Fruit fly (Drosophila melanogaster) whole organism, embryonic: Measurements from ENCODE around the gene Z600.

Experiments
- CG10147 ChIP-seq: fragments of 200-800 bp; sonication (Bioruptor generic); optimal IDR thresholded peaks from 2 replicates; lab custom pipeline; 2019; ENCODE audit warnings: missing biosample characterization, mild to moderate bottlenecking, missing genetic modification characterization, moderate library complexity
- CG10209 ChIP-seq: fragments of 200-800 bp; sonication (Bioruptor generic); optimal IDR thresholded peaks from 3 replicates; lab custom pipeline; 2017; ENCODE audit warnings: missing biosample characterization, mild to moderate bottlenecking, missing genetic modification characterization, missing genetic modification reagents
- CG10543 ChIP-seq: fragments of 200-800 bp; sonication (Bioruptor generic); optimal IDR thresholded peaks from 3 replicates; lab custom pipeline; 2017; ENCODE audit warnings: missing biosample characterization, mild to moderate bottlenecking, missing genetic modification characterization, moderate library complexity
- CG10654 ChIP-seq: fragments of 200-800 bp; sonication (Bioruptor generic); optimal IDR thresholded peaks from 2 replicates; lab custom pipeline; 2016; ENCODE audit warnings: missing biosample characterization, missing genetic modification characterization
- CG11093 ChIP-seq: fragments of 200-800 bp; sonication (Bioruptor generic); IDR thresholded peaks from 3 replicates; pipeline ENCODE4 v1.3.6; 2022; ENCODE audit warnings: missing biosample characterization, missing genetic modification characterization
- CG12659 ChIP-seq: fragments of 200-800 bp; sonication (Bioruptor generic); optimal IDR thresholded peaks from 3 replicates; lab custom pipeline; 2017; ENCODE audit warnings: mild to moderate bottlenecking, missing biosample characterization, missing genetic modification reagents, missing genetic modification characterization
- CG14014 ChIP-seq: fragments of 200-800 bp; sonication (Bioruptor generic); IDR thresholded peaks from 2 replicates; pipeline ENCODE4 v1.3.6; 2022; ENCODE audit warnings: missing biosample characterization, missing genetic modification characterization
- CG15601 ChIP-seq: fragments of 200-800 bp; sonication (Bioruptor generic); optimal IDR thresholded peaks from 3 replicates; lab custom pipeline; 2019; ENCODE audit warnings: missing biosample characterization, mild to moderate bottlenecking, missing genetic modification characterization, moderate library complexity
- CG17802 ChIP-seq: fragments of 200-800 bp; sonication (Bioruptor generic); optimal IDR thresholded peaks from 2 replicates; lab custom pipeline; 2018; ENCODE audit warnings: missing biosample characterization, mild to moderate bottlenecking, missing genetic modification characterization, moderate library complexity
- CG18262 ChIP-seq: fragments of 200-800 bp; optimal IDR thresholded peaks from 3 replicates; lab custom pipeline; 2019; ENCODE audit warnings: missing biosample characterization, mild to moderate bottlenecking, missing genetic modification characterization, moderate library complexity
- CG2120 ChIP-seq: fragments of 200-800 bp; sonication (Bioruptor generic); optimal IDR thresholded peaks from 3 replicates; lab custom pipeline; 2016; ENCODE audit warnings: missing biosample characterization, missing genetic modification characterization
- CG30020 ChIP-seq: fragments of 200-800 bp; optimal IDR thresholded peaks from 2 replicates; lab custom pipeline; 2019; ENCODE audit warnings: missing biosample characterization, mild to moderate bottlenecking, missing genetic modification characterization, moderate library complexity
- CG34376 ChIP-seq: fragments of 200-800 bp; sonication (Bioruptor generic); optimal IDR thresholded peaks from 2 replicates; lab custom pipeline; 2018; ENCODE audit warnings: missing biosample characterization, mild to moderate bottlenecking, missing genetic modification characterization
- CG3838 ChIP-seq: fragments of 200-800 bp; sonication (Bioruptor generic); optimal IDR thresholded peaks from 3 replicates; lab custom pipeline; 2016; ENCODE audit warnings: missing biosample characterization, missing genetic modification characterization
- CG3847 ChIP-seq: fragments of 200-800 bp; sonication (Bioruptor generic); IDR thresholded peaks from 2 replicates; pipeline ENCODE4 v1.3.6; 2022; ENCODE audit warnings: missing biosample characterization, missing genetic modification characterization
- CG4328 ChIP-seq: fragments of 200-800 bp; sonication (Bioruptor generic); optimal IDR thresholded peaks from 3 replicates; lab custom pipeline; 2017; ENCODE audit warnings: missing biosample characterization, missing genetic modification reagents, missing genetic modification characterization
- CG4617 ChIP-seq: fragments of 200-800 bp; sonication (Bioruptor generic); optimal IDR thresholded peaks from 3 replicates; lab custom pipeline; 2016; ENCODE audit warnings: missing biosample characterization, missing genetic modification characterization, borderline replicate concordance
- CG4730 ChIP-seq: fragments of 200-800 bp; sonication (Bioruptor generic); IDR thresholded peaks from 2 replicates; pipeline ENCODE4 v1.3.6; 2022; ENCODE audit warnings: missing biosample characterization, missing genetic modification characterization
- CG7357 ChIP-seq: fragments of 200-800 bp; sonication (Bioruptor generic); IDR thresholded peaks from 3 replicates; pipeline ENCODE4 v1.3.6; 2022; ENCODE audit warnings: missing biosample characterization, missing genetic modification characterization
- CG7745 ChIP-seq: fragments of 200-800 bp; sonication (Bioruptor generic); optimal IDR thresholded peaks from 2 replicates; lab custom pipeline; 2018; ENCODE audit warnings: missing biosample characterization, mild to moderate bottlenecking, missing genetic modification characterization, moderate library complexity
- CG7987 ChIP-seq: fragments of 200-800 bp; sonication (Bioruptor generic); optimal IDR thresholded peaks from 2 replicates; lab custom pipeline; 2018; ENCODE audit warnings: missing biosample characterization, mild to moderate bottlenecking, missing genetic modification characterization, moderate library complexity
- CG8290 ChIP-seq, 3 experiments: fragments of 200-800 bp; sonication (Bioruptor generic); optimal IDR thresholded peaks; 2 replicates each; lab custom pipeline; 2016 to 2019; ENCODE audit warnings: missing biosample characterization in 3 of 3, missing genetic modification characterization in 3 of 3, mild to moderate bottlenecking in 2 of 3, moderate library complexity in 1 of 3
- CG8478 ChIP-seq: fragments of >200 bp; optimal IDR thresholded peaks from 2 replicates; lab custom pipeline; 2018
- Chrac-16 ChIP-seq: fragments of 200-800 bp; sonication (Bioruptor generic); optimal IDR thresholded peaks from 3 replicates; lab custom pipeline; 2016; ENCODE audit warnings: missing biosample characterization, missing genetic modification characterization
- Dad ChIP-seq: fragments of 200-800 bp; sonication (Bioruptor generic); optimal IDR thresholded peaks from 3 replicates; lab custom pipeline; 2016; ENCODE audit warnings: missing biosample characterization, missing genetic modification characterization
- Dbx ChIP-seq: fragments of 200-800 bp; sonication (Bioruptor generic); IDR thresholded peaks from 3 replicates; pipeline ENCODE4 v1.3.6; 2022; ENCODE audit warnings: missing biosample characterization, missing genetic modification characterization
- Dip2 ChIP-seq: fragments of 200-800 bp; sonication (Bioruptor generic); IDR thresholded peaks from 2 replicates; pipeline ENCODE4 v1.3.6; 2022; ENCODE audit warnings: missing biosample characterization, missing genetic modification characterization
- Elba2 ChIP-seq: fragments of 200-800 bp; sonication (Bioruptor generic); optimal IDR thresholded peaks from 3 replicates; lab custom pipeline; 2016; ENCODE audit warnings: missing biosample characterization, missing genetic modification characterization
- H15 ChIP-seq: fragments of 200-800 bp; sonication (Bioruptor generic); IDR thresholded peaks from 3 replicates; pipeline ENCODE4 v1.3.6; 2022; ENCODE audit warnings: missing biosample characterization, missing genetic modification characterization
- Nf-YA ChIP-seq: fragments of 200-800 bp; sonication (Bioruptor generic); IDR thresholded peaks from 2 replicates; pipeline ENCODE4 v1.3.6; 2022; ENCODE audit warnings: missing biosample characterization, missing genetic modification characterization
- Opbp ChIP-seq: fragments of 200-800 bp; sonication (Bioruptor generic); IDR thresholded peaks from 3 replicates; pipeline ENCODE4 v1.3.6; 2022; ENCODE audit warnings: missing biosample characterization, missing genetic modification characterization; ENCODE audit not compliant: partially characterized antibody
- Scr ChIP-seq: fragments of 200-800 bp; sonication (Bioruptor generic); IDR thresholded peaks from 2 replicates; pipeline ENCODE4 v1.3.6; 2022; ENCODE audit warnings: missing biosample characterization, missing genetic modification characterization; ENCODE audit not compliant: partially characterized antibody
- Sox100B ChIP-seq: fragments of 200-800 bp; sonication (Bioruptor generic); optimal IDR thresholded peaks from 3 replicates; lab custom pipeline; 2018; ENCODE audit warnings: missing biosample characterization, mild to moderate bottlenecking, missing genetic modification characterization
- ato ChIP-seq: fragments of 200-800 bp; sonication (Bioruptor generic); IDR thresholded peaks from 2 replicates; pipeline ENCODE4 v1.3.6; 2022; ENCODE audit warnings: missing biosample characterization, missing genetic modification characterization; ENCODE audit not compliant: partially characterized antibody
- bbx ChIP-seq: fragments of 200-800 bp; sonication (Bioruptor generic); IDR thresholded peaks from 2 replicates; pipeline ENCODE4 v1.3.6; 2022; ENCODE audit warnings: missing biosample characterization, missing genetic modification characterization; ENCODE audit not compliant: partially characterized antibody
- bowl ChIP-seq: fragments of 200-800 bp; sonication (Bioruptor generic); IDR thresholded peaks from 2 replicates; pipeline ENCODE4 v1.3.6; 2022; ENCODE audit warnings: missing biosample characterization, missing genetic modification characterization
- crol ChIP-seq: fragments of 200-800 bp; sonication (Bioruptor generic); IDR thresholded peaks from 2 replicates; pipeline ENCODE4 v1.3.6; 2022; ENCODE audit warnings: missing biosample characterization, missing genetic modification characterization
- disco-r ChIP-seq: fragments of 200-800 bp; sonication (Bioruptor generic); optimal IDR thresholded peaks from 2 replicates; lab custom pipeline; 2016; ENCODE audit warnings: missing biosample characterization, missing genetic modification characterization
- hkb ChIP-seq, 2 experiments: fragments of 200-800 bp in 1 of 2; fragments of >200 bp in 1 of 2; sonication (Bioruptor generic) in 1 of 2; IDR thresholded peaks in 1 of 2; optimal IDR thresholded peaks in 1 of 2; 2 replicates each; pipeline versions ENCODE4 v1.3.6 to Lab custom; 2017 to 2022; ENCODE audit warnings: missing biosample characterization in 1 of 2, missing genetic modification characterization in 1 of 2
- mam ChIP-seq: fragments of 200-800 bp; sonication (Bioruptor generic); optimal IDR thresholded peaks from 3 replicates; lab custom pipeline; 2016; ENCODE audit warnings: missing biosample characterization, missing genetic modification characterization
- oc ChIP-seq: fragments of 200-800 bp; sonication (Bioruptor generic); optimal IDR thresholded peaks from 2 replicates; lab custom pipeline; 2018; ENCODE audit warnings: missing biosample characterization, mild to moderate bottlenecking, missing genetic modification characterization, moderate library complexity
- org-1 ChIP-seq: fragments of 200-800 bp; sonication (Bioruptor generic); optimal IDR thresholded peaks from 2 replicates; lab custom pipeline; 2017; ENCODE audit warnings: missing biosample characterization, missing genetic modification characterization
- pros ChIP-seq: fragments of 200-800 bp; sonication (Bioruptor generic); optimal IDR thresholded peaks from 3 replicates; lab custom pipeline; 2019; ENCODE audit warnings: missing biosample characterization, mild to moderate bottlenecking, missing genetic modification characterization, moderate library complexity
- pzg ChIP-seq: fragments of 200-800 bp; sonication (Bioruptor generic); optimal IDR thresholded peaks from 3 replicates; lab custom pipeline; 2018; ENCODE audit warnings: missing biosample characterization, mild to moderate bottlenecking, missing genetic modification characterization, moderate library complexity
- rib ChIP-seq: fragments of 200-800 bp; sonication (Bioruptor generic); IDR thresholded peaks from 2 replicates; pipeline ENCODE4 v1.3.6; 2022; ENCODE audit warnings: missing biosample characterization, missing genetic modification characterization
- so ChIP-seq: fragments of 200-800 bp; sonication (Bioruptor generic); IDR thresholded peaks from 3 replicates; pipeline ENCODE4 v1.3.6; 2022; ENCODE audit warnings: missing biosample characterization, missing genetic modification characterization
- ssp ChIP-seq: fragments of 200-800 bp; sonication (Bioruptor generic); IDR thresholded peaks from 2 replicates; pipeline ENCODE4 v1.3.6; 2022; ENCODE audit warnings: missing biosample characterization, missing genetic modification characterization
- tap ChIP-seq: fragments of 200-800 bp; optimal IDR thresholded peaks from 3 replicates; lab custom pipeline; 2019; ENCODE audit warnings: missing biosample characterization, mild to moderate bottlenecking, missing genetic modification characterization, moderate library complexity
- wor ChIP-seq: fragments of 200-800 bp; sonication (Bioruptor generic); IDR thresholded peaks from 2 replicates; pipeline ENCODE4 v1.3.6; 2022; ENCODE audit warnings: missing biosample characterization, missing genetic modification characterization

The Z600 gene

dm6 chr3L:15537916-15538581 lies 29.2 kb downstream of the Z600 start (continued):
- peak; percentile 19; the same call in 1 of the 2 replicates for TF ChIP-seq ssp (GFP tag; lab: Robert Waterston, UW)
- TF ChIP-seq Nf-YA (GFP tag; lab: Robert Waterston, UW) = no peak
- TF ChIP-seq CG30020 = no peak
- no peak for TF ChIP-seq CG17802
- TF ChIP-seq CG15601 (tag; lab: Kevin White, UChicago) = peak; percentile 63
- no peak for TF ChIP-seq pros (GFP tag; lab: Kevin White, UChicago)
- TF ChIP-seq CG10209 (GFP tag; lab: Kevin White, UChicago) = peak; percentile 76
- no peak for TF ChIP-seq H15 (GFP tag; lab: Robert Waterston, UW)
- TF ChIP-seq CG4328 (GFP tag; lab: Kevin White, UChicago) = no peak
- no peak for TF ChIP-seq CG10543
- TF ChIP-seq CG3847 (GFP tag; lab: Robert Waterston, UW) = no peak
- no peak for TF ChIP-seq CG8478 (lab: Kevin White, UChicago)
- peak; percentile 74 for TF ChIP-seq CG2120 (GFP tag; lab: Kevin White, UChicago)
- no peak for TF ChIP-seq Dip2 (GFP tag; lab: Robert Waterston, UW)
- TF ChIP-seq CG12659 (GFP tag; lab: Kevin White, UChicago) = peak; percentile 65
- no peak for TF ChIP-seq Opbp (GFP tag; lab: Robert Waterston, UW)
- TF ChIP-seq tap (tag; lab: Kevin White, UChicago) = peak; percentile 33
- TF ChIP-seq CG4730 = no peak
- no peak for TF ChIP-seq wor (GFP tag; lab: Robert Waterston, UW)
- no peak for TF ChIP-seq Dad (GFP tag; lab: Kevin White, UChicago)
- peak; percentile 33 for TF ChIP-seq CG10654
- TF ChIP-seq CG10147 (GFP tag; lab: Kevin White, UChicago) = peak; percentile 28
- peak; percentile 29 for TF ChIP-seq disco-r (GFP tag; lab: Kevin White, UChicago)
- TF ChIP-seq CG7357 (GFP tag; lab: Robert Waterston, UW) = peak; percentile 47; the same call in 1 of the 3 replicates
- peak; percentile 66 for TF ChIP-seq org-1 (GFP tag; lab: Kevin White, UChicago)
- no peak for TF ChIP-seq CG3838 (GFP tag; lab: Kevin White, UChicago)
- TF ChIP-seq bowl (GFP tag; lab: Robert Waterston, UW) = no peak
- peak; percentile 75 for TF ChIP-seq Sox100B
- no peak for TF ChIP-seq CG34376 (GFP tag; lab: Kevin White, UChicago)
- TF ChIP-seq mam = peak; percentile 45
- no peak for TF ChIP-seq CG14014
- no peak for TF ChIP-seq CG7987 (GFP tag; lab: Kevin White, UChicago)
- TF ChIP-seq CG18262 (tag; lab: Kevin White, UChicago) = peak; percentile 84
- TF ChIP-seq CG8290 (GFP tag; optimal IDR thresholded peaks at IDR 0.05; lab: Kevin White, UChicago) = no peak
- TF ChIP-seq CG8290 (tag; optimal IDR thresholded peaks at IDR 0.05; lab: Kevin White, UChicago) = no peak
- TF ChIP-seq crol = no peak
- peak; percentile 28; the same call in 2 of the 3 replicates for TF ChIP-seq Dbx
- TF ChIP-seq pzg (GFP tag; lab: Kevin White, UChicago) = no peak
- TF ChIP-seq bbx (GFP tag; lab: Robert Waterston, UW) = no peak
- no peak for TF ChIP-seq Scr (GFP tag; lab: Robert Waterston, UW)
- TF ChIP-seq CG7745 (tag; lab: Kevin White, UChicago) = no peak
- no peak for TF ChIP-seq ato (GFP tag; lab: Robert Waterston, UW)
- no peak for TF ChIP-seq CG4617 (GFP tag; lab: Kevin White, UChicago)
- no peak for TF ChIP-seq hkb (optimal IDR thresholded peaks at IDR 0.05; lab: Kevin White, UChicago)
- TF ChIP-seq hkb (GFP tag; IDR thresholded peaks at IDR 0.05; lab: Robert Waterston, UW) = 0 out of 2 replicates have a peak, but pooled peaks have one; percentile 54
- TF ChIP-seq so (GFP tag; lab: Robert Waterston, UW) = no peak
- 0 out of 3 replicates have a peak, but pooled peaks have one; percentile 43 for TF ChIP-seq CG11093 (GFP tag; lab: Robert Waterston, UW)
- TF ChIP-seq rib (GFP tag; lab: Robert Waterston, UW) = no peak
- peak; percentile 58 for TF ChIP-seq oc (tag; lab: Kevin White, UChicago)
- TF ChIP-seq Elba2 = no peak
- peak; percentile 50 for TF ChIP-seq Chrac-16 (GFP tag; lab: Kevin White, UChicago)
